Worm (Caenorhabditis elegans) whole organism, young adult: ENCODE data around the gene Y54G9A.5.

Experiments used
- B0019.2 ChIP-seq: fragments of 200-800 bp; sonication (Bioruptor generic); conservative IDR thresholded peaks from 2 replicates; pipeline ENCODE4 v1.3.6; 2022; ENCODE audit warnings: missing genetic modification reagents, missing genetic modification characterization, missing compliant biosample characterization
- F52B5.7 ChIP-seq: sonication (generic microtip); optimal IDR thresholded peaks from 2 replicates; lab custom pipeline; 2016; ENCODE audit warnings: mild to moderate bottlenecking, missing genetic modification characterization, missing compliant biosample characterization
- ZK185.1 ChIP-seq: sonication (generic microtip); optimal IDR thresholded peaks from 2 replicates; lab custom pipeline; 2016; ENCODE audit warnings: mild to moderate bottlenecking, missing genetic modification characterization, missing compliant biosample characterization; ENCODE audit not compliant: poor library complexity, severe bottlenecking

DNA sequence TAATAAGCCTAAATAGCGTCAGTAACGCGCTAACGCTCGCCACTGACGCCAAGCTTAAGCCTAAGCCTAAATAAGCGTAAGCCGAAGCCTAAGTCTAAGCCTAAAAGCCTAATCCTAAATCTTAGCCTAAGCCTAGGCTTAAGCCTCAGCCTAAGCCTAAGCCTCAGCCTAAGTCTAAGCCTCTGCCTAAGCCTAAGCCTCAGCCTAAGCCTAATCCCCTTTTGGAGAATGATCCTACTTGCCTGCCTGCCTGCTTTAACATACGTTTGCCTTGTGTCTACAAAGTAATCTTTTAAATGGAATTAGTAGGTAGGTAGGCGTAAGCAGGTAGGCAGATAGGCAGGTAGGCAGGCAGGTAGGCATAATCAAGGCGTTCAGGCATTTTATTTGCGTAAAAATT, 7.5 kb upstream of the Y54G9A.5 start:
- TF ChIP-seq ZK185.1 (tag; lab: Kevin White, UChicago), result no peak
- no peak for TF ChIP-seq F52B5.7
- no peak for TF ChIP-seq B0019.2 (GFP tag; lab: Robert Waterston, UW)
